Fruit fly (Drosophila melanogaster) whole organism, embryonic: ENCODE data around the gene Bace.

ENCODE experiments used
- Aef1 ChIP-seq: fragments of 200-800 bp; sonication (Bioruptor generic); IDR thresholded peaks from 3 replicates; pipeline ENCODE4 v1.3.6; 2022; ENCODE audit warnings: missing biosample characterization, missing genetic modification characterization
- Atf3 ChIP-seq: fragments of 200-800 bp; sonication (Bioruptor generic); optimal IDR thresholded peaks from 3 replicates; lab custom pipeline; 2016; ENCODE audit warnings: missing biosample characterization, missing genetic modification characterization
- B-H1 ChIP-seq: fragments of 200-800 bp; sonication (Bioruptor generic); IDR thresholded peaks from 3 replicates; pipeline ENCODE4 v1.3.6; 2022; ENCODE audit warnings: missing biosample characterization, missing genetic modification characterization
- Bteb2 ChIP-seq: fragments of 200-800 bp; sonication (Bioruptor generic); optimal IDR thresholded peaks from 2 replicates; lab custom pipeline; 2016; ENCODE audit warnings: missing biosample characterization, missing genetic modification characterization
- CG10654 ChIP-seq: fragments of 200-800 bp; sonication (Bioruptor generic); optimal IDR thresholded peaks from 2 replicates; lab custom pipeline; 2016; ENCODE audit warnings: missing biosample characterization, missing genetic modification characterization
- CG11398 ChIP-seq: fragments of 200-800 bp; sonication (Bioruptor generic); optimal IDR thresholded peaks from 2 replicates; lab custom pipeline; 2016; ENCODE audit warnings: missing biosample characterization, missing genetic modification characterization
- CG12659 ChIP-seq: fragments of 200-800 bp; sonication (Bioruptor generic); optimal IDR thresholded peaks from 3 replicates; lab custom pipeline; 2017; ENCODE audit warnings: mild to moderate bottlenecking, missing biosample characterization, missing genetic modification reagents, missing genetic modification characterization
- CG13123 ChIP-seq: fragments of 200-800 bp; sonication (Bioruptor generic); optimal IDR thresholded peaks from 2 replicates; lab custom pipeline; 2016; ENCODE audit warnings: missing biosample characterization, missing genetic modification characterization
- CG15514 ChIP-seq: fragments of 200-800 bp; sonication (Bioruptor generic); optimal IDR thresholded peaks from 3 replicates; lab custom pipeline; 2017; ENCODE audit warnings: missing biosample characterization, missing genetic modification characterization, mild to moderate bottlenecking, moderate library complexity, missing genetic modification reagents
- CG17802 ChIP-seq: fragments of 200-800 bp; sonication (Bioruptor generic); optimal IDR thresholded peaks from 2 replicates; lab custom pipeline; 2018; ENCODE audit warnings: missing biosample characterization, mild to moderate bottlenecking, missing genetic modification characterization, moderate library complexity
- CG17829 ChIP-seq: fragments of 200-800 bp; optimal IDR thresholded peaks from 2 replicates; lab custom pipeline; 2019; ENCODE audit warnings: missing biosample characterization, mild to moderate bottlenecking, missing genetic modification characterization, moderate library complexity
- CG1792 ChIP-seq: fragments of 200-800 bp; sonication (Bioruptor generic); optimal IDR thresholded peaks from 2 replicates; lab custom pipeline; 2016; ENCODE audit warnings: missing biosample characterization, missing genetic modification characterization
- CG1832 ChIP-seq: fragments of 200-800 bp; sonication (Bioruptor generic); optimal IDR thresholded peaks from 2 replicates; lab custom pipeline; 2017; ENCODE audit warnings: missing biosample characterization, mild to moderate bottlenecking, missing genetic modification characterization, inconsistent platforms
- CG18619 ChIP-seq: fragments of 200-800 bp; sonication (Bioruptor generic); optimal IDR thresholded peaks from 3 replicates; lab custom pipeline; 2017; ENCODE audit warnings: missing biosample characterization, mild to moderate bottlenecking, missing genetic modification characterization
- CG2116 ChIP-seq: fragments of 200-800 bp; sonication (Bioruptor generic); optimal IDR thresholded peaks from 3 replicates; lab custom pipeline; 2018; ENCODE audit warnings: missing biosample characterization, mild to moderate bottlenecking, missing genetic modification characterization
- CG30403 ChIP-seq: fragments of 200-800 bp; sonication (Bioruptor generic); optimal IDR thresholded peaks from 3 replicates; lab custom pipeline; 2016; ENCODE audit warnings: missing biosample characterization, missing genetic modification characterization
- CG33213 ChIP-seq: fragments of 200-800 bp; sonication (Bioruptor generic); optimal IDR thresholded peaks from 3 replicates; lab custom pipeline; 2016; ENCODE audit warnings: missing biosample characterization, missing genetic modification characterization
- CG3407 ChIP-seq: fragments of 200-800 bp; sonication (Bioruptor generic); optimal IDR thresholded peaks from 2 replicates; lab custom pipeline; 2018; ENCODE audit warnings: missing biosample characterization, mild to moderate bottlenecking, missing genetic modification characterization
- CG4360 ChIP-seq: fragments of 200-800 bp; sonication (Bioruptor generic); IDR thresholded peaks from 2 replicates; pipeline ENCODE4 v1.3.6; 2022; ENCODE audit warnings: missing biosample characterization, missing genetic modification characterization
- CG4617 ChIP-seq: fragments of 200-800 bp; sonication (Bioruptor generic); optimal IDR thresholded peaks from 3 replicates; lab custom pipeline; 2016; ENCODE audit warnings: missing biosample characterization, missing genetic modification characterization, borderline replicate concordance
- CG6854 ChIP-seq: fragments of 200-800 bp; sonication (Bioruptor generic); optimal IDR thresholded peaks from 3 replicates; lab custom pipeline; 2017; ENCODE audit warnings: missing biosample characterization, mild to moderate bottlenecking, missing genetic modification characterization
- CG9727 ChIP-seq: fragments of 200-800 bp; sonication (Bioruptor generic); optimal IDR thresholded peaks from 3 replicates; lab custom pipeline; 2017; ENCODE audit warnings: missing biosample characterization, mild to moderate bottlenecking, missing genetic modification characterization
- Dfd ChIP-seq, 2 experiments: fragments of >200 bp; optimal IDR thresholded peaks; 2 replicates each; lab custom pipeline; 2017; ENCODE audit warnings: missing biosample characterization in 2 of 2, missing genetic modification characterization in 2 of 2
- Dip3 ChIP-seq: fragments of 200-800 bp; sonication (Bioruptor generic); optimal IDR thresholded peaks from 3 replicates; lab custom pipeline; 2016; ENCODE audit warnings: missing biosample characterization, missing genetic modification characterization
- Dp ChIP-seq: fragments of 200-800 bp; sonication (Bioruptor generic); optimal IDR thresholded peaks from 2 replicates; lab custom pipeline; 2018; ENCODE audit warnings: missing biosample characterization, mild to moderate bottlenecking, missing genetic modification characterization, moderate library complexity
- HLH54F ChIP-seq: fragments of 200-800 bp; sonication (Bioruptor generic); optimal IDR thresholded peaks from 3 replicates; lab custom pipeline; 2016; ENCODE audit warnings: missing biosample characterization, missing genetic modification characterization
- HmgD ChIP-seq: fragments of 200-800 bp; sonication (Bioruptor generic); optimal IDR thresholded peaks from 3 replicates; lab custom pipeline; 2016; ENCODE audit warnings: missing biosample characterization, missing genetic modification characterization
- Hr3 ChIP-seq: fragments of 200-800 bp; sonication (Bioruptor generic); optimal IDR thresholded peaks from 3 replicates; lab custom pipeline; 2016; ENCODE audit warnings: missing biosample characterization, missing genetic modification characterization
- Hsf ChIP-seq: fragments of 200-800 bp; sonication (Bioruptor generic); optimal IDR thresholded peaks from 3 replicates; lab custom pipeline; 2016; ENCODE audit warnings: missing biosample characterization, missing genetic modification characterization
- MBD-R2 ChIP-seq: fragments of 200-800 bp; sonication (Bioruptor generic); IDR thresholded peaks from 2 replicates; pipeline ENCODE4 v1.3.6; 2022; ENCODE audit warnings: missing biosample characterization, missing genetic modification characterization
- MESR4 ChIP-seq: fragments of 200-800 bp; sonication (Bioruptor generic); optimal IDR thresholded peaks from 2 replicates; lab custom pipeline; 2018; ENCODE audit warnings: missing biosample characterization, mild to moderate bottlenecking, missing genetic modification characterization, moderate library complexity
- Myb ChIP-seq: fragments of 200-800 bp; sonication (Bioruptor generic); optimal IDR thresholded peaks from 2 replicates; lab custom pipeline; 2016; ENCODE audit warnings: missing biosample characterization, missing genetic modification characterization
- NC2β ChIP-seq: fragments of 200-800 bp; sonication (Bioruptor generic); optimal IDR thresholded peaks from 2 replicates; lab custom pipeline; 2016; ENCODE audit warnings: missing biosample characterization, missing genetic modification characterization
- Opbp ChIP-seq: fragments of 200-800 bp; sonication (Bioruptor generic); IDR thresholded peaks from 3 replicates; pipeline ENCODE4 v1.3.6; 2022; ENCODE audit warnings: missing biosample characterization, missing genetic modification characterization; ENCODE audit not compliant: partially characterized antibody
- Side ChIP-seq: fragments of 200-800 bp; sonication (Bioruptor generic); optimal IDR thresholded peaks from 2 replicates; lab custom pipeline; 2016; ENCODE audit warnings: missing biosample characterization, missing genetic modification characterization
- Trl ChIP-seq, 3 experiments: fragments of >200 bp in 2 of 3; fragments of 200-800 bp in 1 of 3; sonication (Bioruptor generic) in 1 of 3; optimal IDR thresholded peaks; 2 replicates in 1 of 3; 3 replicates in 2 of 3; lab custom pipeline; 2016 to 2017; ENCODE audit warnings: missing biosample characterization in 1 of 3, missing genetic modification characterization in 1 of 3
- Vsx1 ChIP-seq: fragments of 200-800 bp; sonication (Bioruptor generic); optimal IDR thresholded peaks from 2 replicates; lab custom pipeline; 2017; ENCODE audit warnings: missing biosample characterization, mild to moderate bottlenecking, missing genetic modification characterization, missing genetic modification reagents
- cg ChIP-seq: fragments of 200-800 bp; sonication (Bioruptor generic); optimal IDR thresholded peaks from 3 replicates; lab custom pipeline; 2019; ENCODE audit warnings: missing biosample characterization, mild to moderate bottlenecking, missing genetic modification characterization, moderate library complexity
- chn ChIP-seq: fragments of 200-800 bp; sonication (Bioruptor generic); optimal IDR thresholded peaks from 2 replicates; lab custom pipeline; 2016; ENCODE audit warnings: missing biosample characterization, missing genetic modification characterization
- dmrt11E ChIP-seq: fragments of 200-800 bp; sonication (Bioruptor generic); optimal IDR thresholded peaks from 3 replicates; lab custom pipeline; 2018; ENCODE audit warnings: missing biosample characterization, mild to moderate bottlenecking, missing genetic modification characterization, moderate library complexity
- dpn ChIP-seq, 2 experiments: fragments of 200-800 bp; sonication (Bioruptor generic); optimal IDR thresholded peaks; 3 replicates each; lab custom pipeline; 2016; ENCODE audit warnings: missing biosample characterization in 2 of 2, missing genetic modification characterization in 2 of 2
- gfzf ChIP-seq: fragments of 200-800 bp; sonication (Bioruptor generic); optimal IDR thresholded peaks from 2 replicates; lab custom pipeline; 2016; ENCODE audit warnings: missing biosample characterization, mild to moderate bottlenecking, missing genetic modification characterization, moderate library complexity
- inv ChIP-seq: fragments of 200-800 bp; sonication (Bioruptor generic); IDR thresholded peaks from 2 replicates; pipeline ENCODE4 v1.3.6; 2022; ENCODE audit warnings: missing biosample characterization, missing genetic modification characterization; ENCODE audit not compliant: partially characterized antibody
- jumu ChIP-seq: fragments of 200-800 bp; sonication (Bioruptor generic); optimal IDR thresholded peaks from 3 replicates; lab custom pipeline; 2016; ENCODE audit warnings: missing biosample characterization, missing genetic modification characterization
- maf-S ChIP-seq: fragments of 200-800 bp; sonication (Bioruptor generic); optimal IDR thresholded peaks from 2 replicates; lab custom pipeline; 2016; ENCODE audit warnings: missing biosample characterization, missing genetic modification characterization
- mam ChIP-seq: fragments of 200-800 bp; sonication (Bioruptor generic); optimal IDR thresholded peaks from 3 replicates; lab custom pipeline; 2016; ENCODE audit warnings: missing biosample characterization, missing genetic modification characterization
- phol ChIP-seq: fragments of 200-800 bp; sonication (Bioruptor generic); optimal IDR thresholded peaks from 3 replicates; lab custom pipeline; 2018; ENCODE audit warnings: missing biosample characterization, mild to moderate bottlenecking, missing genetic modification characterization, moderate library complexity
- pum ChIP-seq: fragments of 200-800 bp; sonication (Bioruptor generic); optimal IDR thresholded peaks from 2 replicates; lab custom pipeline; 2016; ENCODE audit warnings: missing biosample characterization, missing genetic modification characterization
- sqz ChIP-seq: fragments of 200-800 bp; sonication (Bioruptor generic); optimal IDR thresholded peaks from 3 replicates; lab custom pipeline; 2018; ENCODE audit warnings: missing biosample characterization, mild to moderate bottlenecking, missing genetic modification characterization
- zfh1 ChIP-seq: fragments of 200-800 bp; sonication (Bioruptor generic); IDR thresholded peaks from 3 replicates; pipeline ENCODE4 v1.3.6; 2022; ENCODE audit warnings: missing biosample characterization, missing genetic modification characterization

The Bace gene

dm6 chr2L:8488735-8489134 is 7.4 kb downstream of the Bace start, which contains the start of gene CG13088 (continued):
- peak; percentile 43 for TF ChIP-seq phol (tag; lab: Kevin White, UChicago)
- no peak for TF ChIP-seq Atf3 (GFP tag; lab: Kevin White, UChicago)
- TF ChIP-seq Dip3 (GFP tag; lab: Kevin White, UChicago): peak; percentile 51
- TF ChIP-seq gfzf (GFP tag; lab: Kevin White, UChicago): peak; percentile 22
- peak; percentile 14 for TF ChIP-seq Hr3 (GFP tag; lab: Kevin White, UChicago)
- peak; percentile 36 for TF ChIP-seq CG17829
- peak; percentile 23 for TF ChIP-seq dmrt11E (tag; lab: Kevin White, UChicago)
- TF ChIP-seq CG15514 (GFP tag; lab: Kevin White, UChicago): peak; percentile 61
- TF ChIP-seq CG1792 (GFP tag; lab: Kevin White, UChicago): peak; percentile 6
- peak; percentile 41; the same call in 1 of the 3 replicates for TF ChIP-seq zfh1 (GFP tag; lab: Robert Waterston, UW)
- TF ChIP-seq Trl (optimal IDR thresholded peaks at IDR 0.05; lab: Kevin White, UChicago): no peak
- peak; percentile 33 for TF ChIP-seq Trl (GFP tag; optimal IDR thresholded peaks at IDR 0.05; lab: Kevin White, UChicago)
- TF ChIP-seq CG12659 (GFP tag; lab: Kevin White, UChicago): peak; percentile 58
- no peak for TF ChIP-seq B-H1 (GFP tag; lab: Robert Waterston, UW)
- TF ChIP-seq Aef1: peak; percentile 38; the same call in 1 of the 3 replicates
- TF ChIP-seq CG11398: peak; percentile 2
- peak; percentile 24 for TF ChIP-seq pum (GFP tag; lab: Kevin White, UChicago)
- TF ChIP-seq Opbp (GFP tag; lab: Robert Waterston, UW): peak; percentile 66; the same call in 2 of the 3 replicates
- TF ChIP-seq CG4360: 0 out of 2 replicates have a peak, but pooled peaks have one; percentile 7
- peak; percentile 39 for TF ChIP-seq MESR4
- peak; percentile 95 for TF ChIP-seq Myb
- TF ChIP-seq NC2β (GFP tag; lab: Kevin White, UChicago): peak; percentile 36
- TF ChIP-seq CG10654 (GFP tag; lab: Kevin White, UChicago): peak; percentile 3
- TF ChIP-seq Dfd (GFP tag; optimal IDR thresholded peaks at IDR 0.05; lab: Kevin White, UChicago): peak in 1 of 2 experiments; percentile 5
- peak; percentile 61 for TF ChIP-seq CG2116 (GFP tag; lab: Kevin White, UChicago)
- no peak for TF ChIP-seq CG6854
- TF ChIP-seq chn (GFP tag; lab: Kevin White, UChicago): peak; percentile 23
- TF ChIP-seq CG33213: peak; percentile 41
- TF ChIP-seq inv (GFP tag; lab: Robert Waterston, UW): no peak
- peak; percentile 12 for TF ChIP-seq Side (GFP tag; lab: Kevin White, UChicago)
- TF ChIP-seq CG17802 (tag; lab: Kevin White, UChicago): peak; percentile 33
- no peak for TF ChIP-seq CG1832 (GFP tag; lab: Kevin White, UChicago)
- peak; percentile 35 for TF ChIP-seq Bteb2 (GFP tag; lab: Kevin White, UChicago)
- TF ChIP-seq maf-S (GFP tag; lab: Kevin White, UChicago): peak; percentile 28
- peak; percentile 12 for TF ChIP-seq CG3407 (GFP tag; lab: Kevin White, UChicago)
- peak; percentile 94 for TF ChIP-seq MBD-R2 (GFP tag; lab: Robert Waterston, UW)
- TF ChIP-seq CG9727: no peak
- no peak for TF ChIP-seq sqz (GFP tag; lab: Kevin White, UChicago)
- no peak for TF ChIP-seq jumu (GFP tag; lab: Kevin White, UChicago)
- peak; percentile 55 for TF ChIP-seq HLH54F
- peak; percentile 36 for TF ChIP-seq Hsf (GFP tag; lab: Kevin White, UChicago)
- no peak for TF ChIP-seq Vsx1
- TF ChIP-seq CG30403 (GFP tag; lab: Kevin White, UChicago): peak; percentile 29
- peak; percentile 60 for TF ChIP-seq mam
- peak; percentile 33 to 47 for TF ChIP-seq dpn (GFP tag; optimal IDR thresholded peaks at IDR 0.05; lab: Kevin White, UChicago)
- peak; percentile 38 for TF ChIP-seq CG4617 (GFP tag; lab: Kevin White, UChicago)
- TF ChIP-seq HmgD (GFP tag; lab: Kevin White, UChicago): peak; percentile 54
- TF ChIP-seq CG13123 (GFP tag; lab: Kevin White, UChicago): peak; percentile 36
- TF ChIP-seq cg (GFP tag; lab: Kevin White, UChicago): no peak
- peak; percentile 4 for TF ChIP-seq CG18619
- peak; percentile 96 for TF ChIP-seq Dp
